Worm (Caenorhabditis elegans) whole organism, late embryonic: ENCODE results near the gene ZK632.4.

Source experiments
- ceh-9 ChIP-seq: sonication (generic microtip); optimal IDR thresholded peaks from 2 replicates; lab custom pipeline; 2016; ENCODE audit warnings: mild to moderate bottlenecking, missing genetic modification characterization, inconsistent platforms, missing compliant biosample characterization
- elt-4 ChIP-seq: sonication (generic microtip); optimal IDR thresholded peaks from 2 replicates; lab custom pipeline; 2016; ENCODE audit warnings: missing genetic modification characterization, missing compliant biosample characterization
- hlh-15 ChIP-seq: sonication (generic microtip); optimal IDR thresholded peaks from 2 replicates; lab custom pipeline; 2016; ENCODE audit warnings: missing genetic modification characterization, missing compliant biosample characterization
- ztf-16 ChIP-seq: sonication (generic microtip); optimal IDR thresholded peaks from 2 replicates; lab custom pipeline; 2017; ENCODE audit warnings: missing genetic modification characterization, missing compliant biosample characterization

DNA sequence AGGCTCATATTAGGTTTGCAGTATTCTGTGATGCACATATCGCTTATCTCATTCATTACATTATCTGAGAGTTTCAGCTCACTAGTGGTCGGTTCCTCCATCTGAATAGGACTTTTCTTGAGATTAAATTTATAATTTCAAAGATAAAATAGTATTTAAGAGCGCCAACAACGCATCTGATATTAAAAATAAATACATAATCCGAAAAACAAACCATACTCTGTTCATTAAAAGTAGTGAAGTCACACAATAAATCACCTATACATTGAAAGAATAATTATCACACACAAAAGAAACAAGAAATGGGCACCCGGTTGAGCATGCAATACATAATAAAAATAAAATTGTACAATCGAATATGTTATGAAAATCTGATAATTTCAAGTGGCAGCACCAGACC, 49.8 kb downstream of the ZK632.4 start, which contains the start of gene vps-53:
- no peak for TF ChIP-seq ztf-16 (tag; lab: Kevin White, UChicago)
- TF ChIP-seq hlh-15 (tag; lab: Kevin White, UChicago): no peak
- TF ChIP-seq elt-4 (tag; lab: Kevin White, UChicago): no peak
- no peak for TF ChIP-seq ceh-9
